Worm (Caenorhabditis elegans) whole organism, L4/young adult: ENCODE measurements around the gene fbxa-26.

Experiments
- W03F9.2 ChIP-seq: fragments of 150-350 bp; optimal IDR thresholded peaks from 2 replicates; lab custom pipeline; 2014; ENCODE audit warnings: missing biosample characterization, missing genetic modification characterization
- dao-5 ChIP-seq: sonication (generic microtip); optimal IDR thresholded peaks from 2 replicates; lab custom pipeline; 2016; ENCODE audit warnings: missing genotype, missing genetic modification characterization, moderate library complexity, missing compliant biosample characterization
- him-1 ChIP-seq: sonication (generic microtip); optimal IDR thresholded peaks from 2 replicates; lab custom pipeline; 2016; ENCODE audit warnings: missing genotype, missing genetic modification reagents, missing genetic modification characterization, missing compliant biosample characterization

The fbxa-26 gene

ce11 chrIII:1315038-1315437, 27.3 kb downstream of the fbxa-26 start, which contains the start of the genes fbxa-80 and fbxa-19:
Gene fbxa-80 (minus strand): TSS chrIII:1315210.
Gene fbxa-19 (plus strand): TSS chrIII:1315401.
- TF ChIP-seq him-1 (tag; lab: Kevin White, UChicago) (no peak), dao-5 (tag; lab: Kevin White, UChicago) (no peak), W03F9.2 (tag; lab: Kevin White, UChicago) (no peak)

- no peak for TF ChIP-seq W03F9.2 (tag; lab: Kevin White, UChicago)
- TF ChIP-seq him-1 (tag; lab: Kevin White, UChicago): no peak
- TF ChIP-seq dao-5 (tag; lab: Kevin White, UChicago): no peak
These were observed 28.0 kb downstream of the fbxa-26 start for ce11 chrIII:1314283-1314682.

DNA sequence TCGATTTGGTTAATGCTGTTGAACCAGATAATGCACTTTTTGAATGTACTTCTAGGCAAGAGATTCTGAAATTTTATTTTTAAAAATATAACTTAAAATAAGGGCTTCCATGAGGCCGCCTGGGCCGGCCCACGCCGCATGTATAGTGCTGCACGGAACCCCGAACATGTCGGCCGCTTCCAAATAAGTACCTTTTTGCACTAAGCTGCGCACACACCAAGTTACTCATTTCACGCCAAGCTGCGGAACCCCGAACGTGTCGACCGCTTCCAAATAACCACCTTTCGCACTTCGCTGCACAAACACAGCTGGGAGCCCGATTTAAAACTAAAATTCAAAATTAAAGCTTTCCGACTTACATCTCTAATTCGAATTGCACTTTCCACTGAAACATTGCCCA, 31.0 kb downstream of the fbxa-26 start:
- TF ChIP-seq him-1 (tag; lab: Kevin White, UChicago) (no peak), dao-5 (tag; lab: Kevin White, UChicago) (no peak), W03F9.2 (tag; lab: Kevin White, UChicago) (no peak)

DNA sequence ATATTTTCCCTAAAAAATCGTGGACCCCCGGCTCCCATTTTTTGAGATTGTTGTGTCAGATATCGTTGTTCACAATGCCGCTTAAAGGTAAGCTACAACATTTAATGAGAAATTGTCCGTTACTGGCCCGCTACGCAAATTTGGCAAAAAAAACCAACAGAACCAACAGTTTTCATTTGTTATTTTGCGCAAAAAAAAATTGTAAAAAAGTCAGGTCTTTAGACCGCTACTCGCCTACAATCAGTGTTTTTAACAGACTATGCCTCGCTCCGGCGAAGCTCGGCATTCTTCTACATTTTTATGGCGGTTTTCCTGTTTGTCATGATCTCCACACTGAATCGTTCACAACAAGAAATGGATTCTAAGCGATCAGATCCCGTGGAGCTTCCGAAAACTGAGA, 33.4 kb downstream of the fbxa-26 start, which contains the start of gene Y82E9BL.12:
Gene Y82E9BL.12, plus strand, starts transcription at position 301 of the 400 bp plus-strand sequence.
- TF ChIP-seq W03F9.2 (tag; lab: Kevin White, UChicago) (no peak), dao-5 (tag; lab: Kevin White, UChicago) (no peak), him-1 (tag; lab: Kevin White, UChicago) (no peak)

DNA sequence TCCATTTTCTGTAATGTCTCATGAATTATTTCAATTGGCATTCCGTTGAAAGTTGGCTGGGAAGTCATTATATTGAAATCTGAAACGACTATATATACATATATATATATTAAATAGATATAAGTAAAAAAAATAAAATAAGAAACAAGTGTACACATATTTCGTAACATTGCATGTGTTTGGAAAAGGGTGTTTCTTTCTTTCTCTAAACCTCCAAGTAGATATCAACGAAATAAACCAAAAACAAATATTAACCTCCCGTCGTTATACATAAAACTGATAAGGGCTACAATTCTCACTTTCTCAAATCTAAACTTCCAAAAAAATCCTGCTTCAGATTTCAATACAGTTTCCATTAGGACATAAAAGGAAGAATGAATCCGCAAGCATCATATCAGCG, 34.1 kb downstream of the fbxa-26 start, which contains the start of gene fbxa-79:
Gene fbxa-79, minus strand, starts transcription at position 86 of the 400 bp plus-strand sequence.
- no peak for TF ChIP-seq him-1 (tag; lab: Kevin White, UChicago)
- TF ChIP-seq W03F9.2 (tag; lab: Kevin White, UChicago): no peak

ce11 chrIII:1307333-1307732, 35.0 kb downstream of the fbxa-26 start:
- TF ChIP-seq W03F9.2 (tag; lab: Kevin White, UChicago): no peak
- no peak for TF ChIP-seq him-1 (tag; lab: Kevin White, UChicago)
- no peak for TF ChIP-seq dao-5 (tag; lab: Kevin White, UChicago)

ce11 chrIII:1303414-1303813, 38.9 kb downstream of the fbxa-26 start, which contains the start of gene fbxa-75:
Gene fbxa-75 (plus strand): TSS chrIII:1303714.
- TF ChIP-seq him-1 (tag; lab: Kevin White, UChicago) (no peak), dao-5 (tag; lab: Kevin White, UChicago) (no peak), W03F9.2 (tag; lab: Kevin White, UChicago) (no peak)

ce11 chrIII:1297604-1298003, 44.7 kb downstream of the fbxa-26 start, which contains the start of gene fbxa-28:
Gene fbxa-28 (plus strand): TSS chrIII:1297904.
- no peak for TF ChIP-seq dao-5 (tag; lab: Kevin White, UChicago)

DNA sequence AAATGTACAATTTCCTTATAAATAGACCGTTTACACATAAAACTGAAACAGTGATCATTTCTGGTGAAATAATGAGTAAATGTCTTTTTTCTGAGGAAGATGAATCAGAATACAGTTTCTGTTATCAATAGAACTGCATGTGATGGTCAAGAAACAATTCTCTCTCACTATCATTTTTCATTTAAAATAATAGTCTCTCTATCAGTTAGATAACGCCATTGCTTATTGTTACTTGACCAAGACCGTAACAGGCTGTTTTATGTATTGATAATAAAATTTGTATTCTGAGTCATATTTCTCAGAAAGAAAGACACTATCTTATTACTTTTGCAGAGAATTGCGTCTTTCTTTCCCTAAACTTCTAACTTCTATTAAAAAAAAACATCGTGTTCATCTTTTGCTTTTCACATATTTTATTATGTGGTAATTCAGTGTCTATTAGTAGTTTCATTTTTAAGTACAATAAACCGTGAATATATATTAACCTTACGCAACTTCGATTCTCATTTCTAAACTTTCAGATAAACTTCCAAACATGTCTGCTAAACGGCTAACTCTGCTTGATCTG, 47.1 kb downstream of the fbxa-26 start, which contains the start of gene fbxa-35:
Gene fbxa-35, plus strand, starts transcription at position 518 of the 568 bp plus-strand sequence.
- TF ChIP-seq dao-5 (tag; lab: Kevin White, UChicago) (no peak), him-1 (tag; lab: Kevin White, UChicago) (no peak), W03F9.2 (tag; lab: Kevin White, UChicago) (no peak)

DNA sequence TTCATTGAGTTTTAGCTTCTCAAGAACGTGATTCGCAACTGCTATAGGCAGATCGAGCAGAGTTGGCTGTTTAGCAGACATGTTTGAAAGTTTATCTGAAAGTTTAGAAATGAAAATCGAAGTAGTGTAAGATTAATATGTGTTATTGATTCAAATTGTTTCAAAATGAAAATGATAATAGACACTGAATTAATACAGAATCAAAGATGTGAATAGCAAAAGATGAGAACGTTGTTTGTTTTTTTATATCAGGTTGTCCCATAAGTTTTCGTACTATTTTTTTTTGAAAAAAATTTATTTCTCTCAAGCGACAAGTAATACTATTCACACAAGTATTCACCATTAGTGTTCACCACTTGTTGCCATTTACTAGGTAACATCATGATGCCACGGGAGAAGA, 49.2 kb downstream of the fbxa-26 start, which contains the start of gene fbxa-36:
Gene fbxa-36, minus strand, starts transcription at position 101 of the 400 bp plus-strand sequence.
- TF ChIP-seq him-1 (tag; lab: Kevin White, UChicago): no peak
